Worm (Caenorhabditis elegans) whole organism, L3 larva: ENCODE data around the gene H35B03.2.
A peak's percentile ranks its signal among the peaks of the same experiment; 100 is the strongest.

Source experiments
- R02D3.7 ChIP-seq: fragments of 150-350 bp; optimal IDR thresholded peaks from 2 replicates; lab custom pipeline; 2014; ENCODE audit warnings: missing biosample characterization, missing genetic modification characterization
- ZK546.5 ChIP-seq: sonication (generic microtip); optimal IDR thresholded peaks from 2 replicates; lab custom pipeline; 2017; ENCODE audit warnings: missing biosample characterization, missing genetic modification characterization
- aly-2 ChIP-seq: fragments of 150-350 bp; optimal IDR thresholded peaks from 2 replicates; lab custom pipeline; 2014; ENCODE audit warnings: missing biosample characterization, missing genetic modification characterization
- ama-1 ChIP-seq: fragments of 150-350 bp; optimal IDR thresholded peaks from 2 replicates; lab custom pipeline; 2018
- ceh-16 ChIP-seq: sonication (generic microtip); optimal IDR thresholded peaks from 2 replicates; lab custom pipeline; 2017; ENCODE audit warnings: missing biosample characterization, missing genetic modification characterization
- ceh-28 ChIP-seq: fragments of 150-350 bp; optimal IDR thresholded peaks from 2 replicates; lab custom pipeline; 2014; ENCODE audit warnings: missing biosample characterization, missing genetic modification reagents, missing genetic modification characterization
- ceh-82 ChIP-seq: fragments of 150-350 bp; optimal IDR thresholded peaks from 2 replicates; lab custom pipeline; 2014; ENCODE audit warnings: missing biosample characterization, missing genetic modification characterization
- ceh-9 ChIP-seq: sonication (generic microtip); optimal IDR thresholded peaks from 2 replicates; lab custom pipeline; 2018; ENCODE audit warnings: missing biosample characterization, missing genetic modification characterization
- daf-12 ChIP-seq: fragments of 150-350 bp; optimal IDR thresholded peaks from 2 replicates; lab custom pipeline; 2014; ENCODE audit warnings: missing biosample characterization, missing genetic modification reagents, missing genetic modification characterization
- egl-27 ChIP-seq: sonication (generic microtip); optimal IDR thresholded peaks from 4 replicates; lab custom pipeline; 2017; ENCODE audit warnings: missing biosample characterization, missing genetic modification reagents, missing genetic modification characterization
- egl-5 ChIP-seq: fragments of 150-350 bp; optimal IDR thresholded peaks from 2 replicates; lab custom pipeline; 2017; ENCODE audit warnings: missing biosample characterization, missing genetic modification reagents, missing genetic modification characterization, inconsistent platforms
- elt-1 ChIP-seq: fragments of 150-350 bp; optimal IDR thresholded peaks from 2 replicates; lab custom pipeline; 2014; ENCODE audit warnings: missing biosample characterization, missing genetic modification characterization
- elt-2 ChIP-seq: sonication (generic microtip); optimal IDR thresholded peaks from 2 replicates; lab custom pipeline; 2016; ENCODE audit warnings: missing genetic modification reagents, mild to moderate bottlenecking, missing genetic modification characterization, missing compliant biosample characterization
- elt-3 ChIP-seq, 3 experiments: fragments of 150-350 bp in 1 of 3; sonication (generic microtip) in 2 of 3; optimal IDR thresholded peaks; 2 replicates in 2 of 3; 4 replicates in 1 of 3; lab custom pipeline; 2014 to 2017; ENCODE audit warnings: missing biosample characterization in 3 of 3, missing genetic modification characterization in 3 of 3
- eor-1 ChIP-seq, 2 experiments: fragments of 150-350 bp; optimal IDR thresholded peaks; 2 replicates each; lab custom pipeline; 2014 to 2018; ENCODE audit warnings: missing biosample characterization in 2 of 2, missing genetic modification characterization in 2 of 2
- fkh-10 ChIP-seq: sonication (generic microtip); optimal IDR thresholded peaks from 2 replicates; lab custom pipeline; 2017; ENCODE audit warnings: missing biosample characterization, missing genetic modification reagents, missing genetic modification characterization
- fkh-2 ChIP-seq: fragments of 150-350 bp; optimal IDR thresholded peaks from 2 replicates; lab custom pipeline; 2014; ENCODE audit warnings: missing biosample characterization, missing genetic modification reagents, missing genetic modification characterization
- fos-1 ChIP-seq: fragments of 150-350 bp; optimal IDR thresholded peaks from 2 replicates; lab custom pipeline; 2014; ENCODE audit warnings: missing biosample characterization, missing genetic modification characterization
- hmg-11 ChIP-seq: sonication (generic microtip); optimal IDR thresholded peaks from 2 replicates; lab custom pipeline; 2016; ENCODE audit warnings: missing genetic modification characterization, missing compliant biosample characterization
- jun-1 ChIP-seq: fragments of 150-350 bp; optimal IDR thresholded peaks from 2 replicates; lab custom pipeline; 2014; ENCODE audit warnings: missing biosample characterization, missing genetic modification reagents, missing genetic modification characterization
- lin-15B ChIP-seq: fragments of 150-350 bp; optimal IDR thresholded peaks from 2 replicates; lab custom pipeline; 2014; ENCODE audit warnings: missing biosample characterization, missing genetic modification characterization
- lin-39 ChIP-seq: fragments of 150-350 bp; optimal IDR thresholded peaks from 2 replicates; lab custom pipeline; 2018; ENCODE audit warnings: missing biosample characterization, missing genetic modification reagents, missing genetic modification characterization
- lsy-12 ChIP-seq: sonication (generic microtip); optimal IDR thresholded peaks from 2 replicates; lab custom pipeline; 2016; ENCODE audit warnings: mild to moderate bottlenecking, missing genetic modification characterization, missing compliant biosample characterization
- mdl-1 ChIP-seq: fragments of 150-350 bp; optimal IDR thresholded peaks from 2 replicates; lab custom pipeline; 2014; ENCODE audit warnings: missing biosample characterization, missing genetic modification characterization
- mml-1 ChIP-seq: fragments of 150-350 bp; sonication (generic microtip); optimal IDR thresholded peaks from 3 replicates; lab custom pipeline; 2014; ENCODE audit warnings: missing biosample characterization, missing genetic modification characterization
- nfya-1 ChIP-seq: sonication (generic microtip); optimal IDR thresholded peaks from 2 replicates; lab custom pipeline; 2017; ENCODE audit warnings: missing genetic modification characterization, mild to moderate bottlenecking, missing compliant biosample characterization, antibody characterized with exemption, moderate library complexity; ENCODE audit not compliant: insufficient read depth
- nhr-11 ChIP-seq: fragments of 150-350 bp; optimal IDR thresholded peaks from 2 replicates; lab custom pipeline; 2014; ENCODE audit warnings: missing biosample characterization, missing genetic modification characterization
- nhr-12 ChIP-seq: fragments of 150-350 bp; optimal IDR thresholded peaks from 2 replicates; lab custom pipeline; 2014; ENCODE audit warnings: missing biosample characterization, missing genetic modification characterization
- nhr-23 ChIP-seq: fragments of 150-350 bp; optimal IDR thresholded peaks from 2 replicates; lab custom pipeline; 2014; ENCODE audit warnings: missing biosample characterization, missing genetic modification reagents, missing genetic modification characterization
- nhr-237 ChIP-seq: fragments of 150-350 bp; optimal IDR thresholded peaks from 2 replicates; lab custom pipeline; 2014; ENCODE audit warnings: missing biosample characterization, missing genetic modification characterization
- nhr-25 ChIP-seq: sonication (generic microtip); optimal IDR thresholded peaks from 2 replicates; lab custom pipeline; 2017; ENCODE audit warnings: missing biosample characterization, missing genetic modification characterization
- nhr-28 ChIP-seq: fragments of 150-350 bp; optimal IDR thresholded peaks from 2 replicates; lab custom pipeline; 2014; ENCODE audit warnings: missing biosample characterization, missing genetic modification characterization
- nhr-43 ChIP-seq: sonication (generic microtip); optimal IDR thresholded peaks from 2 replicates; lab custom pipeline; 2016; ENCODE audit warnings: mild to moderate bottlenecking, missing genetic modification characterization, missing compliant biosample characterization; ENCODE audit not compliant: poor library complexity, severe bottlenecking
- nhr-67 ChIP-seq: fragments of 150-350 bp; optimal IDR thresholded peaks from 2 replicates; lab custom pipeline; 2014; ENCODE audit warnings: missing biosample characterization, missing genetic modification characterization
- nhr-76 ChIP-seq: fragments of 150-350 bp; sonication (generic microtip); optimal IDR thresholded peaks from 5 replicates; lab custom pipeline; 2014; ENCODE audit warnings: missing biosample characterization, missing genetic modification characterization
- nhr-77 ChIP-seq: fragments of 150-350 bp; optimal IDR thresholded peaks from 2 replicates; lab custom pipeline; 2014; ENCODE audit warnings: missing biosample characterization, missing genetic modification characterization
- pha-4 ChIP-seq: fragments of 150-350 bp; optimal IDR thresholded peaks from 2 replicates; lab custom pipeline; 2014; ENCODE audit warnings: missing biosample characterization, missing genetic modification reagents, missing genetic modification characterization
- pqm-1 ChIP-seq: fragments of 150-350 bp; optimal IDR thresholded peaks from 2 replicates; lab custom pipeline; 2017; ENCODE audit warnings: missing biosample characterization, missing genetic modification characterization, inconsistent platforms
- sea-2 ChIP-seq: fragments of 150-350 bp; sonication (generic microtip); optimal IDR thresholded peaks from 4 replicates; lab custom pipeline; 2014; ENCODE audit warnings: missing biosample characterization, missing genetic modification reagents, missing genetic modification characterization
- snpc-4 ChIP-seq: fragments of 150-350 bp; optimal IDR thresholded peaks from 2 replicates; lab custom pipeline; 2014; ENCODE audit warnings: missing biosample characterization, missing genetic modification characterization
- tbx-2 ChIP-seq: sonication (generic microtip); optimal IDR thresholded peaks from 2 replicates; lab custom pipeline; 2016; ENCODE audit warnings: mild to moderate bottlenecking, missing genetic modification characterization, missing compliant biosample characterization
- unc-39 ChIP-seq: sonication (generic microtip); optimal IDR thresholded peaks from 4 replicates; lab custom pipeline; 2017; ENCODE audit warnings: missing biosample characterization, missing genetic modification characterization
- unc-62 ChIP-seq: fragments of 150-350 bp; sonication (generic microtip); optimal IDR thresholded peaks from 4 replicates; lab custom pipeline; 2014; ENCODE audit warnings: missing biosample characterization, missing genetic modification reagents, missing genetic modification characterization
- zag-1 ChIP-seq: fragments of 150-350 bp; optimal IDR thresholded peaks from 2 replicates; lab custom pipeline; 2014; ENCODE audit warnings: missing biosample characterization, missing genetic modification characterization
- ztf-11 ChIP-seq: fragments of 150-350 bp; optimal IDR thresholded peaks from 2 replicates; lab custom pipeline; 2014; ENCODE audit warnings: missing biosample characterization, missing genetic modification characterization
- ztf-4 ChIP-seq: fragments of 150-350 bp; optimal IDR thresholded peaks from 2 replicates; lab custom pipeline; 2014; ENCODE audit warnings: missing biosample characterization, missing genetic modification characterization

H35B03.2 gene

ce11 chrIV:5780234-5780788 lies 48.8 kb upstream of the H35B03.2 start:
- TF ChIP-seq nhr-43 (peak; percentile 61), nhr-23 (peak; percentile 58), elt-2 (tag; lab: Kevin White, UChicago) (no peak), nhr-67 (tag; lab: Kevin White, UChicago) (no peak), ztf-4 (tag; lab: Kevin White, UChicago) (no peak), mdl-1 (tag; lab: Kevin White, UChicago) (no peak), egl-27 (tag; lab: Kevin White, UChicago) (no peak), aly-2 (tag; lab: Kevin White, UChicago) (no peak), R02D3.7 (tag; lab: Kevin White, UChicago) (no peak), nfya-1 (tag; lab: Kevin White, UChicago) (no peak), lin-39 (no peak), ceh-82 (tag; lab: Kevin White, UChicago) (no peak), unc-62 (GFP tag; lab: Kevin White, UChicago) (no peak), pqm-1 (peak; percentile 80), pha-4 (tag; lab: Kevin White, UChicago) (no peak), eor-1 (tag; optimal IDR thresholded peaks at IDR 0.05; lab: Kevin White, UChicago) (no peak), nhr-28 (tag; lab: Kevin White, UChicago) (no peak), unc-39 (tag; lab: Kevin White, UChicago) (no peak), nhr-237 (tag; lab: Kevin White, UChicago) (no peak), sea-2 (GFP tag; lab: Kevin White, UChicago) (no peak), ztf-11 (tag; lab: Kevin White, UChicago) (no peak), fkh-10 (GFP tag; lab: Kevin White, UChicago) (no peak), snpc-4 (tag; lab: Kevin White, UChicago) (no peak)

DNA sequence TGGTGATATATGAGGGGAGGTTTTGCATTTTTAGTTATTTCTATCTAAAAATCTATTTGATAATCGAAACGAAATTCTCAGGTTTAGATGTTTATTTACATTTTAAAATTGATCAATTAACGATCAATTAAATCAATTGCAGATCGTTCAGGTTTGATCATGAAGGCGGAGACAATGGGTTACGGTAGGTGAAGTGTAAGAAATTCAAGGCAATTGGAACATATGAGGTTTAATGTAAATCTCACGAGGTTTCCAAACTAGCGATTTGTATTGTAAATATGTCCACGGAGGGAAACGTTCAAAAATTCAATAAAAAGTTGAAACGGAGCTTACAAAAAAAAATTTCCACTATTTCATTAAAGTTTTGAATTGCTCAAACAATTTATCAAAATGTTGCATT lies 48.1 kb upstream of the H35B03.2 start:
- peak; percentile 8 for TF ChIP-seq nfya-1 (tag; lab: Kevin White, UChicago)
- TF ChIP-seq lin-15B (tag; lab: Kevin White, UChicago) = no peak
- TF ChIP-seq, all 47 proteins: peak for 1

DNA sequence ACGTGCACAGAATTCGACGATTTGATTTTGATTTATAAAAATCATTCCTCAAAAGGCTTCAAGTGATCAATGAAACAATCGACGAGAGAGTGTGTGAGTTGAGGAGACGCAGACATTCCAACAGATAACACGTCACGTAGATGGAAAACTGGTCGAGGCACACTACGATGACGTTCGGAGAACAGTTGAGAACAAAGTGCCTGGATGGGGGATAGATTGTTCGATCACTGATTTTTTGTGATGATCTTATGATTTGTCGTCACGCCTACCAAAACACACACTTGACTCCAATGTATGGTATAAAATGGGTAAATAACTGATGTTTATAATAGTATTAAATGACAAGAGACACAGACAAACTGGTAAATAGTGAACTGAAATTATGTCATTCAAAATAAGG lies 46.9 kb upstream of the H35B03.2 start:
- no peak for TF ChIP-seq ceh-9 (tag; lab: Kevin White, UChicago)
- no peak for TF ChIP-seq lin-15B (tag; lab: Kevin White, UChicago)
- no peak for TF ChIP-seq fkh-10 (GFP tag; lab: Kevin White, UChicago)
- TF ChIP-seq nhr-237 (tag; lab: Kevin White, UChicago) = no peak
- TF ChIP-seq fkh-2 (tag; lab: Kevin White, UChicago) = no peak
- TF ChIP-seq jun-1 (tag; lab: Kevin White, UChicago) = peak; percentile 12
- TF ChIP-seq hmg-11 (tag; lab: Kevin White, UChicago) = no peak
- peak; percentile 21 for TF ChIP-seq nfya-1 (tag; lab: Kevin White, UChicago)
- TF ChIP-seq R02D3.7 (tag; lab: Kevin White, UChicago) = no peak
- no peak for TF ChIP-seq nhr-28 (tag; lab: Kevin White, UChicago)
- no peak for TF ChIP-seq ceh-82 (tag; lab: Kevin White, UChicago)
- peak; percentile 86 for TF ChIP-seq nhr-43
- TF ChIP-seq nhr-76 (tag; lab: Kevin White, UChicago) = no peak
- TF ChIP-seq mml-1 (tag; lab: Kevin White, UChicago) = no peak
- TF ChIP-seq ceh-28 (tag; lab: Kevin White, UChicago) = peak; percentile 21
- TF ChIP-seq elt-3 (tag; optimal IDR thresholded peaks at IDR 0.05; lab: Kevin White, UChicago) = peak in 1 of 3 experiments; percentile 64
- TF ChIP-seq aly-2 (tag; lab: Kevin White, UChicago) = no peak
- TF ChIP-seq nhr-11 (tag; lab: Kevin White, UChicago) = no peak
- TF ChIP-seq zag-1 = no peak
- peak; percentile 38 for TF ChIP-seq egl-27 (tag; lab: Kevin White, UChicago)
- no peak for TF ChIP-seq nhr-77
- TF ChIP-seq nhr-12 (tag; lab: Kevin White, UChicago) = no peak
- peak; percentile 81 for TF ChIP-seq nhr-25 (tag; lab: Kevin White, UChicago)
- TF ChIP-seq unc-62 (GFP tag; lab: Kevin White, UChicago) = no peak
- no peak for TF ChIP-seq fos-1 (tag; lab: Kevin White, UChicago)
- no peak for TF ChIP-seq egl-5 (tag; lab: Kevin White, UChicago)
- no peak for TF ChIP-seq lin-39
- TF ChIP-seq daf-12 (tag; lab: Kevin White, UChicago) = no peak
- no peak for TF ChIP-seq ama-1 (lab: Kevin White, UChicago)
- no peak for TF ChIP-seq nhr-67 (tag; lab: Kevin White, UChicago)
- peak; percentile 30 for TF ChIP-seq lsy-12 (tag; lab: Kevin White, UChicago)
- peak; percentile 0 for TF ChIP-seq elt-2 (tag; lab: Kevin White, UChicago)
- no peak for TF ChIP-seq mdl-1 (tag; lab: Kevin White, UChicago)
- TF ChIP-seq tbx-2 (tag; lab: Kevin White, UChicago) = peak; percentile 33
- peak; percentile 62 for TF ChIP-seq nhr-23
- no peak for TF ChIP-seq sea-2 (GFP tag; lab: Kevin White, UChicago)
- no peak for TF ChIP-seq ZK546.5
- no peak for TF ChIP-seq eor-1 (tag; optimal IDR thresholded peaks at IDR 0.05; lab: Kevin White, UChicago)
- no peak for TF ChIP-seq snpc-4 (tag; lab: Kevin White, UChicago)
- no peak for TF ChIP-seq elt-1 (tag; lab: Kevin White, UChicago)
- TF ChIP-seq ceh-16 = no peak
- TF ChIP-seq ztf-4 (tag; lab: Kevin White, UChicago) = no peak
- TF ChIP-seq unc-39 (tag; lab: Kevin White, UChicago) = no peak
